Worm (Caenorhabditis elegans): ENCODE data around the gene T12D8.5.

DNA sequence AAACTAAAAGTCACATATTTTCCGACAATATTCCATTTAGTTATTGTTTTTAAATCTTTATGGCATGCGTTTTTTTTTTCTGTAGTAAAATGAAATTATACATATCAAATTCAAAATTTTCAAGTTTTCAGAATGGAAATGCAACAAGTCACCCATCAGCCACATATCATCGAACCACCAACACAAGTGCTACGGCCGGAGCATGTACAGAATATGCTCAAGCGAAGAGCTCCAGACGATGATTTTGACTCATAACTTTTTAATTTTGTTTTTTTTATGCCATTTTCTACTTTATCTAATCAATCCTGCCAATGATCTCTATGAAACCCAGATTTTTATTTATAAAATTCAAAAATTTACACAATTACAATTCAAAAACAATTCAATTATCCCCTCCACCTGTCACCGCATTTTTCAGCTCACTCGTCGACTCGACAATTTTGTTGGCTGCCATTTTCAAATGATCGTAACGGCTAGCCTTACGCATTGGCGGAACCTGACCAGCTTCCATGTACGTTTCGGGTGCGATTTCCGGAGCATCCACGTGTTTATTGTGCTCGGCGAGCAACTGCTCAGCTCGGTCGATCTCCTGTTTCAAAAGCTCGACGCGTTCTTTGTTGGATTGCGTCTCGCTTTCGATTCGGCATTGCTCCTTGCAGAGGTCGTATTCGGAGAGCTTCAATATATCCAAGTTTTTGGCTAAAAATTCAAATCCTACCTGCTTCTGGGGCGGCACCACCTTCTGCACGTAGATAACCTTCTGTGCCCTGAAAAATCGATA, 746 bp downstream of the T12D8.5 start:
- no peak for TF ChIP-seq lsy-2 (tag; optimal IDR thresholded peaks at IDR 0.05)
- no peak for TF ChIP-seq drap-1 (GFP tag; optimal IDR thresholded peaks at IDR 0.05)
- TF ChIP-seq ces-1 (GFP tag; optimal IDR thresholded peaks at IDR 0.05) = no peak
- TF ChIP-seq nhr-12 (tag; optimal IDR thresholded peaks at IDR 0.05) = no peak
- no peak for TF ChIP-seq cnd-1 (tag; optimal IDR thresholded peaks at IDR 0.05)
- TF ChIP-seq nhr-76 (tag; optimal IDR thresholded peaks at IDR 0.05) = no peak
- no peak for TF ChIP-seq elt-1 (tag; optimal IDR thresholded peaks at IDR 0.05; ENCODE audit: borderline replicate concordance, insufficient read depth)
- TF ChIP-seq unc-39 (tag; optimal IDR thresholded peaks at IDR 0.05) = no peak
- TF ChIP-seq pha-4 (tag; optimal IDR thresholded peaks at IDR 0.05) = no peak
- TF ChIP-seq ztf-11 (tag; optimal IDR thresholded peaks at IDR 0.05) = no peak
- no peak for TF ChIP-seq M03D4.4 (tag; optimal IDR thresholded peaks at IDR 0.05)
- TF ChIP-seq unc-62 (GFP tag; optimal IDR thresholded peaks at IDR 0.05) = no peak
- no peak for TF ChIP-seq lin-13 (tag; optimal IDR thresholded peaks at IDR 0.05)
